Fruit fly (Drosophila melanogaster) whole organism, adult: ENCODE results near the gene CG14316.

ENCODE experiments used
- CG11617 ChIP-seq: fragments of 200-800 bp; sonication (Bioruptor generic); optimal IDR thresholded peaks from 2 replicates; lab custom pipeline; 2017; ENCODE audit warnings: mild to moderate bottlenecking, missing biosample characterization, missing genetic modification reagents, missing genetic modification characterization
- CG12768 ChIP-seq: fragments of 200-800 bp; sonication (Bioruptor generic); optimal IDR thresholded peaks from 2 replicates; lab custom pipeline; 2017; ENCODE audit warnings: missing biosample characterization, missing genetic modification characterization, mild to moderate bottlenecking, moderate library complexity, missing genetic modification reagents
- CG14711 ChIP-seq: fragments of 200-800 bp; sonication (Bioruptor generic); optimal IDR thresholded peaks from 2 replicates; lab custom pipeline; 2018; ENCODE audit warnings: missing biosample characterization, mild to moderate bottlenecking, missing genetic modification characterization, moderate library complexity
- CG1620 ChIP-seq: fragments of 200-800 bp; sonication (Bioruptor generic); optimal IDR thresholded peaks from 2 replicates; lab custom pipeline; 2016; ENCODE audit warnings: missing biosample characterization, missing genetic modification characterization
- CG33017 ChIP-seq: fragments of 200-800 bp; sonication (Bioruptor generic); optimal IDR thresholded peaks from 2 replicates; lab custom pipeline; 2018; ENCODE audit warnings: missing biosample characterization, mild to moderate bottlenecking, missing genetic modification characterization, moderate library complexity
- CG5204 ChIP-seq: fragments of 200-800 bp; sonication (Bioruptor generic); optimal IDR thresholded peaks from 2 replicates; lab custom pipeline; 2016; ENCODE audit warnings: missing biosample characterization, missing genetic modification characterization
- CG7045 ChIP-seq: fragments of 200-800 bp; sonication (Bioruptor generic); optimal IDR thresholded peaks from 2 replicates; lab custom pipeline; 2017; ENCODE audit warnings: missing biosample characterization, mild to moderate bottlenecking, missing genetic modification characterization
- CG7101 ChIP-seq: fragments of 200-800 bp; sonication (Bioruptor generic); optimal IDR thresholded peaks from 2 replicates; lab custom pipeline; 2018; ENCODE audit warnings: missing biosample characterization, mild to moderate bottlenecking, missing genetic modification characterization, moderate library complexity
- Clk ChIP-seq: fragments of 200-800 bp; sonication (Bioruptor generic); optimal IDR thresholded peaks from 2 replicates; lab custom pipeline; 2017; ENCODE audit warnings: missing biosample characterization, missing genetic modification characterization
- Crg-1 ChIP-seq: fragments of 200-800 bp; sonication (Bioruptor generic); optimal IDR thresholded peaks from 2 replicates; lab custom pipeline; 2016; ENCODE audit warnings: missing biosample characterization, missing genetic modification characterization
- Hr96 ChIP-seq: fragments of 200-800 bp; sonication (Bioruptor generic); optimal IDR thresholded peaks from 2 replicates; lab custom pipeline; 2016; ENCODE audit warnings: missing biosample characterization, missing genetic modification characterization
- Mnt ChIP-seq: fragments of 200-800 bp; sonication (Bioruptor generic); optimal IDR thresholded peaks from 2 replicates; lab custom pipeline; 2016; ENCODE audit warnings: missing biosample characterization, mild to moderate bottlenecking, missing genetic modification characterization
- bab1 ChIP-seq: fragments of 200-800 bp; sonication (Bioruptor generic); optimal IDR thresholded peaks from 3 replicates; lab custom pipeline; 2019; ENCODE audit warnings: missing biosample characterization, mild to moderate bottlenecking, missing genetic modification characterization, moderate library complexity
- cic ChIP-seq: fragments of 200-800 bp; sonication (Bioruptor generic); optimal IDR thresholded peaks from 2 replicates; lab custom pipeline; 2017; ENCODE audit warnings: missing biosample characterization, mild to moderate bottlenecking, missing genetic modification characterization, moderate library complexity
- cnc ChIP-seq, 2 experiments: fragments of >200 bp; optimal IDR thresholded peaks; 2 replicates each; lab custom pipeline; 2017
- kay ChIP-seq: fragments of 200-800 bp; sonication (Bioruptor generic); peaks from one replicate; lab custom pipeline; 2016; ENCODE audit warnings: missing biosample characterization, missing genetic modification characterization, borderline replicate concordance
- ovo ChIP-seq: fragments of 200-800 bp; sonication (Bioruptor generic); optimal IDR thresholded peaks from 2 replicates; lab custom pipeline; 2016; ENCODE audit warnings: missing biosample characterization, missing genetic modification characterization
- pad ChIP-seq: fragments of 200-800 bp; sonication (Bioruptor generic); optimal IDR thresholded peaks from 3 replicates; lab custom pipeline; 2017; ENCODE audit warnings: missing biosample characterization, missing genetic modification characterization, mild to moderate bottlenecking, moderate library complexity, missing genetic modification reagents
- tj ChIP-seq: fragments of 200-800 bp; sonication (Bioruptor generic); optimal IDR thresholded peaks from 3 replicates; lab custom pipeline; 2017; ENCODE audit warnings: missing biosample characterization, mild to moderate bottlenecking, missing genetic modification characterization, moderate library complexity
- toe ChIP-seq: fragments of 200-800 bp; sonication (Bioruptor generic); optimal IDR thresholded peaks from 2 replicates; lab custom pipeline; 2016; ENCODE audit warnings: missing biosample characterization, missing genetic modification characterization

Gene CG14316

DNA sequence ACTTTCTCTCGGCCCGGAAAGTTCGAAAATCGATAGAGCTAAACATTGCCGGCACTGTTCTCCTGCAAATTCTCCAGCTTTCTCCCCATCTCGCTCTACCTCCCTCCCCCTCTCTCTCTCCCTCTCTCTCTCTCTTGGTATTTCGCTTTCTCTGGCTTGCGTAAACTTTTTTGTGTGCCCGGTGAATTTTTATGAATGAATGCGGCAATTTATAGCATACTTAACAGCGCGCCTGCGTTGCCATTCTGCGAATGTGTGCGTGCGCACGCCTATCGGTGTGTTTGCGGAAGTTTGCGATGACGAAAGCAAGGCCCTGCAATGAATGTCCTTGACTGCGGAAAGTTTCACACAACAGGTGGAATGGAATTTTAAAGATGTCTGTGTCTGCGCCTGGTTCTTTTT, 40.2 kb upstream of the CG14316 start:
- TF ChIP-seq CG11617 (GFP tag; lab: Kevin White, UChicago) (no peak), pad (peak; percentile 92), tj (GFP tag; lab: Kevin White, UChicago) (no peak), CG1620 (GFP tag; lab: Kevin White, UChicago) (no peak), cic (GFP tag; lab: Kevin White, UChicago) (peak; percentile 81)

dm6 chr3R:18114834-18115233, 37.1 kb upstream of the CG14316 start:
- TF ChIP-seq CG14711 (tag; lab: Kevin White, UChicago) (no peak), CG7101 (tag; lab: Kevin White, UChicago) (no peak), Crg-1 (GFP tag; lab: Kevin White, UChicago) (no peak), bab1 (no peak), CG7045 (GFP tag; lab: Kevin White, UChicago) (no peak)

dm6 chr3R:18117525-18117924, 34.4 kb upstream of the CG14316 start:
- TF ChIP-seq Hr96 (no peak), Mnt (GFP tag; lab: Kevin White, UChicago) (no peak), CG7045 (GFP tag; lab: Kevin White, UChicago) (no peak), CG1620 (GFP tag; lab: Kevin White, UChicago) (no peak), Crg-1 (GFP tag; lab: Kevin White, UChicago) (no peak), bab1 (no peak), Clk (GFP tag; lab: Kevin White, UChicago) (no peak), cic (GFP tag; lab: Kevin White, UChicago) (no peak), toe (GFP tag; lab: Kevin White, UChicago) (no peak), CG33017 (tag; lab: Kevin White, UChicago) (no peak), CG14711 (tag; lab: Kevin White, UChicago) (no peak), cnc (optimal IDR thresholded peaks at IDR 0.05; lab: Kevin White, UChicago) (no peak), tj (GFP tag; lab: Kevin White, UChicago) (no peak), CG12768 (GFP tag; lab: Kevin White, UChicago) (no peak), CG5204 (GFP tag; lab: Kevin White, UChicago) (no peak), kay (GFP tag; lab: Kevin White, UChicago) (no peak), CG7101 (tag; lab: Kevin White, UChicago) (no peak), CG11617 (GFP tag; lab: Kevin White, UChicago) (no peak)

DNA sequence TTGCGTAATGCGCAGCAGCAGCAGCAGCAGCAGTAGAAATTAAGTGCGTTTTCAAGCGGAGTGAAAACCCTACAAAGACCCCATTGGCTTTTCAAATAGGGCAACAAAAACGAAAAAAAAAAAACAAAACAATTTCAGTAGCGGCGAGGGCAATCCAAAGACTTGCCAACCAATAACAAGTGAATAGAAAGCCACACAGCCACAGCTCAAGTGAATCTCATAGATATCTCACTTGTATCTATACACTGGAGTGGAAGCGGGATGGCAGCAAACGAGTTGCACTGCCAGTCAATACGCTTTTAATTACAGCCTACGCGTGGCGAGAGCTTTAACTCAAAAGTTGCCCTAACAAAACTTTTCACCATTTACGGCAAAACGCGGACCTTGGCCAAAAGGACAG, 33.7 kb upstream of the CG14316 start:
- TF ChIP-seq Crg-1 (GFP tag; lab: Kevin White, UChicago) (no peak), CG5204 (GFP tag; lab: Kevin White, UChicago) (no peak), CG7045 (GFP tag; lab: Kevin White, UChicago) (no peak), Mnt (GFP tag; lab: Kevin White, UChicago) (no peak), pad (no peak), CG12768 (GFP tag; lab: Kevin White, UChicago) (no peak), CG11617 (GFP tag; lab: Kevin White, UChicago) (no peak), CG33017 (tag; lab: Kevin White, UChicago) (no peak), ovo (no peak), CG1620 (GFP tag; lab: Kevin White, UChicago) (no peak), Clk (GFP tag; lab: Kevin White, UChicago) (no peak), CG14711 (tag; lab: Kevin White, UChicago) (no peak), bab1 (no peak), CG7101 (tag; lab: Kevin White, UChicago) (no peak), toe (GFP tag; lab: Kevin White, UChicago) (no peak)

dm6 chr3R:18118695-18119094, 33.2 kb upstream of the CG14316 start:
- TF ChIP-seq CG14711 (tag; lab: Kevin White, UChicago), result no peak

DNA sequence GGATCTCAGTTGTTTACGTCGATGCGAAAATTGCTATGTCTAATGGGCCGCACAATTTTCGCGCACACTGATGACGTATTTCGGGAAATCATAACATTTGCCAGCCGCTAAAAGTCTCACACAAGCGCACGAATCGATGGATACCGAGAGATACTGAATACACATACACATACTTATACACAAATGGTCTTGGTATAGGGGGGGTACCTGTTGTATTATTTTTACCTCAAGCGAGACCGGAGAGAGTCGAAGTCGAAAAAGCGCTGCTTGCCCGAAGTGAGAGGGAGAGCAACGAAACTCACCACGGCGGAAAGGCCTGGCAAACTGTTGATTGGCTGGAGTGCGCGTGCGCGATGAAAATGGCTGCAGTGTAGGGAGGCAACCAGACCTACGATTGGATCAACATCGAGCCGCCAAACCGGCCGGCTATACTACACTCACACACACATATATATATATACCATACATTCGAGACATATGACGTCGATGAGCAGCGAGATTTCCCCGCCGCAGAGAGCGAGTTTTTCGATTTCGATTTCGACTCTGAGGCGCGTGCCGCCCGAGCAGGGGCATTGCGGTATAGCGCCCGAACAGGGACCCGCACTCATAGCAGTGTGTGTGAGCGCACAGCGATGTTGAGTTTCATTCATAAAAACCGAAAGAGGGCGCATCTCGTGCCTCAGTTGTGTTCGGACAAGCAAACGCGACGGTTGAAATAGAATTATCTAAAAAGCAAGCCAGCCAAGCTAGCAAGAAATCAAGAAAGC, 30.4 kb upstream of the CG14316 start:
- TF ChIP-seq cnc (optimal IDR thresholded peaks at IDR 0.05; lab: Kevin White, UChicago) (no peak), CG11617 (GFP tag; lab: Kevin White, UChicago) (no peak), Mnt (GFP tag; lab: Kevin White, UChicago) (no peak), CG7101 (tag; lab: Kevin White, UChicago) (no peak), Clk (GFP tag; lab: Kevin White, UChicago) (no peak), CG5204 (GFP tag; lab: Kevin White, UChicago) (peak; percentile 2), CG14711 (tag; lab: Kevin White, UChicago) (no peak), CG33017 (tag; lab: Kevin White, UChicago) (no peak), tj (GFP tag; lab: Kevin White, UChicago) (no peak), kay (GFP tag; lab: Kevin White, UChicago) (no peak), CG7045 (GFP tag; lab: Kevin White, UChicago) (no peak), Hr96 (no peak), Crg-1 (GFP tag; lab: Kevin White, UChicago) (no peak), toe (GFP tag; lab: Kevin White, UChicago) (no peak), CG1620 (GFP tag; lab: Kevin White, UChicago) (no peak), CG12768 (GFP tag; lab: Kevin White, UChicago) (no peak), bab1 (no peak), ovo (no peak), cic (GFP tag; lab: Kevin White, UChicago) (peak; percentile 83), pad (peak; percentile 99)
